Worm (Caenorhabditis elegans) whole organism, L2 larva: Measurements from ENCODE around the gene elt-3.
"Not testable (repeated sequence)": the region's sequence is repeated elsewhere in the genome, so short reads cannot be mapped to it uniquely, and the experiment has no call there.

Source experiments
- C34F6.9 ChIP-seq: fragments of 150-350 bp; optimal IDR thresholded peaks from 2 replicates; lab custom pipeline; 2014; ENCODE audit warnings: missing biosample characterization, missing genetic modification characterization
- F13H6.1 ChIP-seq: sonication (generic microtip); optimal IDR thresholded peaks from 2 replicates; lab custom pipeline; 2016; ENCODE audit warnings: missing genetic modification characterization, missing compliant biosample characterization
- R02D3.7 ChIP-seq: fragments of 150-350 bp; optimal IDR thresholded peaks from 2 replicates; lab custom pipeline; 2014; ENCODE audit warnings: missing biosample characterization, missing genetic modification characterization
- Y55F3AM.14 ChIP-seq: fragments of 200-800 bp; sonication (Bioruptor generic); optimal IDR thresholded peaks from 2 replicates; lab custom pipeline; 2018; ENCODE audit warnings: mild to moderate bottlenecking, missing genetic modification characterization, missing compliant biosample characterization
- ZK546.5 ChIP-seq: sonication (generic microtip); optimal IDR thresholded peaks from 2 replicates; lab custom pipeline; 2017; ENCODE audit warnings: missing biosample characterization, missing genetic modification characterization
- aly-2 ChIP-seq: fragments of 150-350 bp; optimal IDR thresholded peaks from 2 replicates; lab custom pipeline; 2014; ENCODE audit warnings: missing biosample characterization, missing genetic modification characterization
- blmp-1 ChIP-seq: sonication (generic microtip); optimal IDR thresholded peaks from 2 replicates; lab custom pipeline; 2017; ENCODE audit warnings: missing genetic modification characterization, mild to moderate bottlenecking, missing compliant biosample characterization, antibody characterized with exemption, moderate library complexity; ENCODE audit not compliant: insufficient read depth
- ceh-16 ChIP-seq: fragments of 150-350 bp; optimal IDR thresholded peaks from 2 replicates; lab custom pipeline; 2014; ENCODE audit warnings: missing biosample characterization, missing genetic modification characterization
- ceh-82 ChIP-seq: fragments of 150-350 bp; optimal IDR thresholded peaks from 2 replicates; lab custom pipeline; 2014; ENCODE audit warnings: missing biosample characterization, missing genetic modification characterization
- crh-2 ChIP-seq: sonication (generic microtip); optimal IDR thresholded peaks from 2 replicates; lab custom pipeline; 2017; ENCODE audit warnings: missing biosample characterization, missing genetic modification characterization
- egl-27 ChIP-seq: sonication (generic microtip); optimal IDR thresholded peaks from 3 replicates; lab custom pipeline; 2017; ENCODE audit warnings: missing biosample characterization, missing genetic modification reagents, missing genetic modification characterization
- elt-1 ChIP-seq: fragments of 150-350 bp; optimal IDR thresholded peaks from 2 replicates; lab custom pipeline; 2014; ENCODE audit warnings: missing biosample characterization, missing genetic modification characterization
- elt-3 ChIP-seq: sonication (generic microtip); optimal IDR thresholded peaks from 2 replicates; lab custom pipeline; 2017; ENCODE audit warnings: missing biosample characterization, missing genetic modification characterization
- fos-1 ChIP-seq: fragments of 150-350 bp; optimal IDR thresholded peaks from 2 replicates; lab custom pipeline; 2014; ENCODE audit warnings: missing biosample characterization, missing genetic modification characterization
- gmeb-1 ChIP-seq: fragments of 150-350 bp; optimal IDR thresholded peaks from 2 replicates; lab custom pipeline; 2014; ENCODE audit warnings: missing biosample characterization, missing genetic modification characterization
- lin-11 ChIP-seq: fragments of 150-350 bp; sonication (generic microtip); optimal IDR thresholded peaks from 2 replicates; lab custom pipeline; 2014; ENCODE audit warnings: missing biosample characterization, missing genetic modification characterization, inconsistent platforms, mixed read lengths
- lin-13 ChIP-seq: fragments of 150-350 bp; optimal IDR thresholded peaks from 2 replicates; lab custom pipeline; 2014; ENCODE audit warnings: missing biosample characterization, missing genetic modification reagents, missing genetic modification characterization
- lin-39 ChIP-seq: fragments of 150-350 bp; optimal IDR thresholded peaks from 2 replicates; lab custom pipeline; 2014; ENCODE audit warnings: missing biosample characterization, missing genetic modification reagents, missing genetic modification characterization
- lsy-2 ChIP-seq, 2 experiments: fragments of 150-350 bp in 1 of 2; sonication (generic microtip) in 1 of 2; optimal IDR thresholded peaks; 2 replicates each; lab custom pipeline; 2014 to 2017; ENCODE audit warnings: missing biosample characterization in 2 of 2, missing genetic modification characterization in 2 of 2
- mab-5 ChIP-seq: fragments of 150-350 bp; optimal IDR thresholded peaks from 2 replicates; lab custom pipeline; 2014; ENCODE audit warnings: missing biosample characterization, missing genetic modification characterization
- mbf-1 ChIP-seq: sonication (generic microtip); optimal IDR thresholded peaks from 2 replicates; lab custom pipeline; 2017; ENCODE audit warnings: missing biosample characterization, missing genetic modification characterization
- mdl-1 ChIP-seq, 2 experiments: fragments of 150-350 bp in 1 of 2; sonication (generic microtip) in 1 of 2; optimal IDR thresholded peaks; 2 replicates each; lab custom pipeline; 2017; ENCODE audit warnings: missing biosample characterization in 2 of 2, missing genetic modification characterization in 2 of 2
- nhr-11 ChIP-seq: fragments of 150-350 bp; optimal IDR thresholded peaks from 2 replicates; lab custom pipeline; 2014; ENCODE audit warnings: missing biosample characterization, missing genetic modification characterization
- nhr-12 ChIP-seq: fragments of 150-350 bp; optimal IDR thresholded peaks from 2 replicates; lab custom pipeline; 2014; ENCODE audit warnings: missing biosample characterization, missing genetic modification characterization
- nhr-129 ChIP-seq: fragments of 150-350 bp; optimal IDR thresholded peaks from 2 replicates; lab custom pipeline; 2014; ENCODE audit warnings: missing biosample characterization, missing genetic modification characterization
- nhr-21 ChIP-seq: fragments of 150-350 bp; optimal IDR thresholded peaks from 2 replicates; lab custom pipeline; 2014; ENCODE audit warnings: missing biosample characterization, missing genetic modification characterization
- nhr-237 ChIP-seq: fragments of 150-350 bp; optimal IDR thresholded peaks from 2 replicates; lab custom pipeline; 2014; ENCODE audit warnings: missing biosample characterization, missing genetic modification characterization
- nhr-25 ChIP-seq: fragments of 150-350 bp; sonication (generic microtip); optimal IDR thresholded peaks from 3 replicates; lab custom pipeline; 2014; ENCODE audit warnings: missing biosample characterization, missing genetic modification characterization
- nhr-6 ChIP-seq: fragments of 150-350 bp; optimal IDR thresholded peaks from 2 replicates; lab custom pipeline; 2014; ENCODE audit warnings: missing biosample characterization, missing genetic modification characterization
- peb-1 ChIP-seq: fragments of 150-350 bp; optimal IDR thresholded peaks from 2 replicates; lab custom pipeline; 2014; ENCODE audit warnings: missing biosample characterization, missing genetic modification characterization
- sem-4 ChIP-seq: fragments of 150-350 bp; optimal IDR thresholded peaks from 2 replicates; lab custom pipeline; 2014; ENCODE audit warnings: missing biosample characterization, missing genetic modification reagents, missing genetic modification characterization
- skn-1 ChIP-seq: sonication (generic microtip); optimal IDR thresholded peaks from 2 replicates; lab custom pipeline; 2017; ENCODE audit warnings: missing biosample characterization, missing genetic modification characterization
- sma-3 ChIP-seq: sonication (generic microtip); optimal IDR thresholded peaks from 2 replicates; lab custom pipeline; 2016; ENCODE audit warnings: missing genetic modification reagents, missing genetic modification characterization, missing compliant biosample characterization
- sma-9 ChIP-seq, 2 experiments: fragments of 150-350 bp in 1 of 2; sonication (generic microtip) in 1 of 2; optimal IDR thresholded peaks; 2 replicates each; lab custom pipeline; 2014 to 2016; ENCODE audit warnings: missing genetic modification characterization in 2 of 2, mild to moderate bottlenecking in 1 of 2, missing biosample characterization in 1 of 2, missing compliant biosample characterization in 1 of 2, missing genetic modification reagents in 1 of 2, moderate library complexity in 1 of 2
- unc-55 ChIP-seq: fragments of 150-350 bp; sonication (generic microtip); optimal IDR thresholded peaks from 3 replicates; lab custom pipeline; 2014; ENCODE audit warnings: missing biosample characterization, missing genetic modification reagents, missing genetic modification characterization
- unc-62 ChIP-seq: fragments of 150-350 bp; optimal IDR thresholded peaks from 2 replicates; lab custom pipeline; 2014; ENCODE audit warnings: missing biosample characterization, missing genetic modification reagents, missing genetic modification characterization
- zag-1 ChIP-seq: fragments of 150-350 bp; optimal IDR thresholded peaks from 2 replicates; lab custom pipeline; 2014; ENCODE audit warnings: missing biosample characterization, missing genetic modification characterization
- ztf-4 ChIP-seq: fragments of 150-350 bp; optimal IDR thresholded peaks from 2 replicates; lab custom pipeline; 2014; ENCODE audit warnings: missing biosample characterization, missing genetic modification characterization

The elt-3 gene

DNA sequence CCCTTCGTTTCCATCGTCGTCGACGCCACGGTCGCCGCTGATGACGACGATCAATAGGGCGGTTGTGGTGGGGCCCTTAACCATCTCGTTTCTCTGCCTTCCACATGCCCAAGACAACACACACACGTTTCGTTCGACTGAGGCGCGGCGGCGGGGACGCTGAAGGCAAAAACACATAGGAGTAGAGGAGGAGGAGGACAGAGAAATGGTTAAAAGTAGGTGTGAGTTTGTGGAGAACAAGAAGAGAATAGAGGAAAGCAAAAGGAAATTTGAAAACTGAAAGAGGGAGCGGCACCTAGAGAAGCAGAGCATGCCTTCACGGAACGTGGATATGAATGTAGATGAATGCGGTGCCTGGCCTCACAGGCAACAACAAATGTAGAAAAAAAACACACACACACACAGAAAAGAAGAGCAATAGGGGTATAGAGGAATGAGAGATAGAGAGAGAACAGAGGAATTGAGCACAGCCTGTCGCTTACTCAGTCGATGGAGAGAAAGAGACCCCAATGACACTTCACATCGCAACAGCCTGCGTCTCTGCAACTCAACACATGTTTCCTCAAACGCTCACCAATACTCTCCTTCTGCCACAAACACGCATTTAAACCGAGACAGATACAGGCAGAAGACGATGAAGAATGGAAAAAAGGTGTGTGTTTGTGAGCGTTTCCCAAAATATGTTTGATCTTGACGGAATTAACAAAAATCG, 34.7 kb downstream of the elt-3 start (continued):
- no peak for TF ChIP-seq mbf-1 (tag; lab: Kevin White, UChicago)
- TF ChIP-seq nhr-129 (tag; lab: Kevin White, UChicago), result peak; percentile 94
- TF ChIP-seq gmeb-1 (tag; lab: Kevin White, UChicago), result peak; percentile 59
- TF ChIP-seq nhr-25 (tag; lab: Kevin White, UChicago), result no peak
- peak; percentile 54 for TF ChIP-seq nhr-21
- peak; percentile 10 to 82 for TF ChIP-seq mdl-1 (tag; optimal IDR thresholded peaks at IDR 0.05; lab: Kevin White, UChicago)

DNA sequence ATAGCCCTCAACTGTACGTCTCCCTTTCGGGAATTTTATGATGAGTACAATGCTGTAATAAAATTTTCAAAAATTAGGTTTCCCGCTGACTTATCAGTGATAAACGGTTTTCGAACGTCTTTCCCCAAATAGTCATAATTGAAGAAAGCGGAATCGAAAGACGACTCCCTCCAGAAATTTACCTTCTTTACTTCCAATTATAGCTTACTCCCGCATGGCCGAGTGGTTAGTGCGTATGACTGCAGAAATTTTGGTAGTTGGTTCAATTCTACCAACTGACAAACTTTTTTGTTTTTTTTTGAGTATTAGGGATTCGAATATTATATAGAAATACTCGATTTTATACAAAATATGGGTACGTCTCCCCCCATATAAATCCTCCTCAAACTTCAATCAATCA, 38.4 kb downstream of the elt-3 start:
- peak; percentile 7 for TF ChIP-seq sma-9 (GFP tag; optimal IDR thresholded peaks at IDR 0.05; lab: Kevin White, UChicago)
- not testable (repeated sequence) for TF ChIP-seq sma-9 (tag; optimal IDR thresholded peaks at IDR 0.05; lab: Kevin White, UChicago)

DNA sequence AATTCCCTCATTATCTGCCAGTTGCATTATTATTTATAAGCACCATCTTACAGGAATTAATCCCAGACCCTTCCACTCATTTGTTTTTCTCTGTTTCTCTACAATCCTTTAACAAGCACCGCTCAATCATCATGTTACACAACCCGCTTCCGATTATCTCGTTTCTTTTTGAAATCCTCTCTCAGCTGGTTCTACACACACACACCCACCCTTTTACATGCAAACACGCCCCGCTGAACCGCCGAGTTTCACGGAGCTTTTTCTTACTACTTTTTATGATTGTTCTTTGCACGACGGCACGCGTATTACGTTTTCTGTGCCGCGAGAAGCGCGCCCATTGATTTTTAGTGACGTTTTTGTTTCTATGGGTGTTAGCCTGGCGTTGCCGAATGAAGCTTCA, 39.1 kb downstream of the elt-3 start:
- TF ChIP-seq gmeb-1 (tag; lab: Kevin White, UChicago) (no peak), crh-2 (tag; lab: Kevin White, UChicago) (peak; percentile 20), lsy-2 (tag; optimal IDR thresholded peaks at IDR 0.05; lab: Kevin White, UChicago) (peak in 1 of 2 experiments; percentile 51), blmp-1 (tag; lab: Kevin White, UChicago) (no peak), ztf-4 (no peak), mab-5 (tag; lab: Kevin White, UChicago) (peak; percentile 43), aly-2 (no peak), nhr-237 (tag; lab: Kevin White, UChicago) (no peak), fos-1 (tag; lab: Kevin White, UChicago) (peak; percentile 16), sem-4 (tag; lab: Kevin White, UChicago) (peak; percentile 19), sma-9 (GFP tag; optimal IDR thresholded peaks at IDR 0.05; lab: Kevin White, UChicago) (peak; percentile 56), sma-9 (tag; optimal IDR thresholded peaks at IDR 0.05; lab: Kevin White, UChicago) (no peak), peb-1 (tag; lab: Kevin White, UChicago) (no peak), lin-13 (GFP tag; lab: Kevin White, UChicago) (no peak), skn-1 (no peak), ZK546.5 (tag; lab: Kevin White, UChicago) (no peak), lin-11 (peak; percentile 31), ceh-82 (tag; lab: Kevin White, UChicago) (no peak), nhr-129 (tag; lab: Kevin White, UChicago) (peak; percentile 63), nhr-11 (tag; lab: Kevin White, UChicago) (no peak), F13H6.1 (tag; lab: Kevin White, UChicago) (peak; percentile 68), zag-1 (tag; lab: Kevin White, UChicago) (no peak), mdl-1 (tag; optimal IDR thresholded peaks at IDR 0.05; lab: Kevin White, UChicago) (peak in 1 of 2 experiments; percentile 11), elt-1 (tag; lab: Kevin White, UChicago) (no peak), C34F6.9 (peak; percentile 57), unc-55 (GFP tag; lab: Kevin White, UChicago) (peak; percentile 65), ceh-16 (tag; lab: Kevin White, UChicago) (no peak), Y55F3AM.14 (GFP tag; lab: Kevin White, UChicago) (peak; percentile 48), nhr-21 (no peak), R02D3.7 (tag; lab: Kevin White, UChicago) (no peak), elt-3 (no peak)

DNA sequence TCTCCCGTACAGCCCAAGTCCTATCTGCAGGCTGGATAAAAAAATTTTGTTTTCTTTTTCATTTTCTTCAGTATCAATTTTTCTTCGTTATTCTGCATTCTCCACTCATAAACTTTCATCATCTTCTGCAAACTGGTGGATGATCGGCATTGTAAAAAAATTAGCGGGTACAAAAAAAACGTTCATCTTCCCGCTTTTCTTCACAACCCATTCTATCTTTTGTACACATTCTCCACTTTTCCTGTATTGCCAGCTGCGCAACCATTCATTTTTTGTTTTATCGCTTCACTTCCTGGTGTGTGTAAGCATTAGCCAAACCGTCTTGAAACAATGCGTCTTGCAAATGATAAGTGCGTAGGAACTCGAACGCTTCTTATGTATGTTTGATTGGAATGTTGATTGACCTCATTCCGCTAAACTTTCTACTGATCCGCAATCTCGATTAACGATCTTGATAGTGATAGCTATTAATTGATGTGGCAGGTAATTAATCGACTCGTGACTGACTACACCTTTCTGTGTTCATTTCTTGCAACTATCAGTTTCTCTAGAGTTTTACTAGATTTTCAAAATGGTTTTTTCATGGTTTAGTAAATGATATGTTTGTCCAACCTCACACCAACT, 39.9 kb downstream of the elt-3 start:
- TF ChIP-seq mab-5 (tag; lab: Kevin White, UChicago) (peak; percentile 13), nhr-21 (peak; percentile 76), nhr-25 (tag; lab: Kevin White, UChicago) (peak; percentile 55), crh-2 (tag; lab: Kevin White, UChicago) (peak; percentile 42), F13H6.1 (tag; lab: Kevin White, UChicago) (no peak), mdl-1 (tag; optimal IDR thresholded peaks at IDR 0.05; lab: Kevin White, UChicago) (peak in 1 of 2 experiments; percentile 17), nhr-12 (tag; lab: Kevin White, UChicago) (no peak), elt-1 (tag; lab: Kevin White, UChicago) (peak; percentile 59), blmp-1 (tag; lab: Kevin White, UChicago) (peak; percentile 87), unc-62 (GFP tag; lab: Kevin White, UChicago) (peak; percentile 69), elt-3 (no peak), ceh-16 (tag; lab: Kevin White, UChicago) (peak; percentile 97), fos-1 (tag; lab: Kevin White, UChicago) (peak; percentile 52), sma-3 (GFP tag; lab: Kevin White, UChicago) (peak; percentile 61), lin-39 (tag; lab: Kevin White, UChicago) (no peak), gmeb-1 (tag; lab: Kevin White, UChicago) (peak; percentile 14), sma-9 (GFP tag; optimal IDR thresholded peaks at IDR 0.05; lab: Kevin White, UChicago) (peak; percentile 90), sma-9 (tag; optimal IDR thresholded peaks at IDR 0.05; lab: Kevin White, UChicago) (no peak), egl-27 (tag; lab: Kevin White, UChicago) (peak; percentile 58), sem-4 (tag; lab: Kevin White, UChicago) (peak; percentile 37), nhr-6 (tag; lab: Kevin White, UChicago) (peak; percentile 55)
